Fruit fly (Drosophila melanogaster) whole organism, prepupa: ENCODE measurements around the gene CG33483.
A peak's percentile ranks its signal among the peaks of the same experiment; 100 is the strongest.

Experiments used
- CG11762 ChIP-seq: fragments of 200-800 bp; sonication (Bioruptor generic); optimal IDR thresholded peaks from 3 replicates; lab custom pipeline; 2016; ENCODE audit warnings: missing biosample characterization, missing genetic modification characterization; ENCODE audit not compliant: insufficient read depth
- CG15336 ChIP-seq: fragments of 200-800 bp; sonication (Bioruptor generic); IDR thresholded peaks from 2 replicates; pipeline ENCODE4 v1.3.6; 2022; ENCODE audit warnings: missing biosample characterization, missing genetic modification characterization
- CG1621 ChIP-seq: fragments of 200-800 bp; sonication (Bioruptor generic); optimal IDR thresholded peaks from 3 replicates; lab custom pipeline; 2018; ENCODE audit warnings: missing biosample characterization, mild to moderate bottlenecking, missing genetic modification characterization
- CG16779 ChIP-seq: fragments of 200-800 bp; sonication (Bioruptor generic); optimal IDR thresholded peaks from 3 replicates; lab custom pipeline; 2017; ENCODE audit warnings: missing biosample characterization, mild to moderate bottlenecking, missing genetic modification characterization
- CG3032 ChIP-seq: fragments of 200-800 bp; optimal IDR thresholded peaks from 2 replicates; lab custom pipeline; 2019; ENCODE audit warnings: missing biosample characterization, mild to moderate bottlenecking, missing genetic modification characterization, moderate library complexity
- CG31627 ChIP-seq: fragments of 200-800 bp; sonication (Bioruptor generic); optimal IDR thresholded peaks from 3 replicates; lab custom pipeline; 2016; ENCODE audit warnings: missing biosample characterization, missing genetic modification characterization
- CG34406 ChIP-seq: fragments of 200-800 bp; sonication (Bioruptor generic); optimal IDR thresholded peaks from 3 replicates; lab custom pipeline; 2016; ENCODE audit warnings: missing biosample characterization, missing genetic modification characterization
- CG3919 ChIP-seq: fragments of 200-800 bp; sonication (Bioruptor generic); optimal IDR thresholded peaks from 3 replicates; lab custom pipeline; 2016; ENCODE audit warnings: missing biosample characterization, missing genetic modification characterization
- CG6163 ChIP-seq: fragments of 200-800 bp; sonication (Bioruptor generic); IDR thresholded peaks from 3 replicates; pipeline ENCODE4 v1.3.6; 2022; ENCODE audit warnings: missing biosample characterization, missing genetic modification characterization
- CG6276 ChIP-seq: fragments of 200-800 bp; sonication (Bioruptor generic); optimal IDR thresholded peaks from 2 replicates; lab custom pipeline; 2017; ENCODE audit warnings: missing biosample characterization, mild to moderate bottlenecking, missing genetic modification characterization
- CG6854 ChIP-seq: fragments of 200-800 bp; sonication (Bioruptor generic); optimal IDR thresholded peaks from 2 replicates; lab custom pipeline; 2017; ENCODE audit warnings: missing biosample characterization, mild to moderate bottlenecking, missing genetic modification characterization
- CG8119 ChIP-seq: fragments of 200-800 bp; sonication (Bioruptor generic); IDR thresholded peaks from 3 replicates; pipeline ENCODE4 v1.3.6; 2022; ENCODE audit warnings: missing biosample characterization, missing genetic modification characterization
- CG8319 ChIP-seq: fragments of 200-800 bp; sonication (Bioruptor generic); optimal IDR thresholded peaks from 3 replicates; lab custom pipeline; 2016; ENCODE audit warnings: missing biosample characterization, missing genetic modification characterization
- CG8632 ChIP-seq: fragments of 200-800 bp; sonication (Bioruptor generic); optimal IDR thresholded peaks from 3 replicates; lab custom pipeline; 2016; ENCODE audit warnings: missing biosample characterization, missing genetic modification characterization
- CG9139 ChIP-seq: fragments of 200-800 bp; sonication (Bioruptor generic); optimal IDR thresholded peaks from 3 replicates; lab custom pipeline; 2017; ENCODE audit warnings: missing biosample characterization, mild to moderate bottlenecking, missing genetic modification characterization
- Eip78C ChIP-seq: fragments of 200-800 bp; sonication (Bioruptor generic); peaks from one replicate; lab custom pipeline; 2016; ENCODE audit warnings: missing biosample characterization, missing genetic modification characterization
- Ets21C ChIP-seq: fragments of 200-800 bp; sonication (Bioruptor generic); optimal IDR thresholded peaks from 3 replicates; lab custom pipeline; 2016; ENCODE audit warnings: missing biosample characterization, missing genetic modification characterization
- Ets96B ChIP-seq: fragments of 200-800 bp; optimal IDR thresholded peaks from 2 replicates; lab custom pipeline; 2019; ENCODE audit warnings: missing biosample characterization, mild to moderate bottlenecking, missing genetic modification characterization, moderate library complexity
- Hr38 ChIP-seq: sonication (Bioruptor generic); optimal IDR thresholded peaks from 2 replicates; lab custom pipeline; 2016; ENCODE audit warnings: missing biosample characterization, missing genetic modification characterization
- Lpt ChIP-seq: fragments of 200-800 bp; sonication (Bioruptor generic); optimal IDR thresholded peaks from 3 replicates; lab custom pipeline; 2016; ENCODE audit warnings: missing biosample characterization, missing genetic modification characterization
- Met ChIP-seq: fragments of 200-800 bp; sonication (Bioruptor generic); optimal IDR thresholded peaks from 3 replicates; lab custom pipeline; 2016; ENCODE audit warnings: missing biosample characterization, missing genetic modification characterization
- OdsH ChIP-seq: fragments of 200-800 bp; sonication (Bioruptor generic); optimal IDR thresholded peaks from 3 replicates; lab custom pipeline; 2016; ENCODE audit warnings: missing biosample characterization, missing genetic modification characterization
- Smox ChIP-seq: fragments of 200-800 bp; sonication (Bioruptor generic); optimal IDR thresholded peaks from 3 replicates; lab custom pipeline; 2016; ENCODE audit warnings: missing biosample characterization, missing genetic modification characterization
- Sox102F ChIP-seq: fragments of 200-800 bp; sonication (Bioruptor generic); optimal IDR thresholded peaks from 2 replicates; lab custom pipeline; 2016; ENCODE audit warnings: missing biosample characterization, mild to moderate bottlenecking, missing genetic modification characterization
- Sox14 ChIP-seq: fragments of 200-800 bp; sonication (Bioruptor generic); optimal IDR thresholded peaks from 3 replicates; lab custom pipeline; 2016; ENCODE audit warnings: missing biosample characterization, missing genetic modification characterization
- acj6 ChIP-seq: fragments of 200-800 bp; sonication (Bioruptor generic); optimal IDR thresholded peaks from 3 replicates; lab custom pipeline; 2016; ENCODE audit warnings: missing biosample characterization, missing genetic modification characterization
- dac ChIP-seq: fragments of 200-800 bp; sonication (Bioruptor generic); optimal IDR thresholded peaks from 2 replicates; lab custom pipeline; 2017; ENCODE audit warnings: missing biosample characterization, mild to moderate bottlenecking, missing genetic modification characterization
- esn ChIP-seq: fragments of 200-800 bp; sonication (Bioruptor generic); optimal IDR thresholded peaks from 2 replicates; lab custom pipeline; 2016; ENCODE audit warnings: missing biosample characterization, mild to moderate bottlenecking, missing genetic modification characterization, moderate library complexity
- fd85E ChIP-seq: fragments of 200-800 bp; sonication (Bioruptor generic); optimal IDR thresholded peaks from 3 replicates; lab custom pipeline; 2016; ENCODE audit warnings: missing biosample characterization, missing genetic modification characterization
- fkh ChIP-seq: fragments of 200-800 bp; sonication (Bioruptor generic); optimal IDR thresholded peaks from 3 replicates; lab custom pipeline; 2017; ENCODE audit warnings: missing biosample characterization, mild to moderate bottlenecking, missing genetic modification characterization, moderate library complexity
- lz ChIP-seq: fragments of 200-800 bp; sonication (Bioruptor generic); optimal IDR thresholded peaks from 3 replicates; lab custom pipeline; 2016; ENCODE audit warnings: missing biosample characterization, missing genetic modification characterization
- ss ChIP-seq, 2 experiments: fragments of 200-800 bp; sonication (Bioruptor generic); optimal IDR thresholded peaks; 2 replicates in 1 of 2; 3 replicates in 1 of 2; lab custom pipeline; 2017 to 2018; ENCODE audit warnings: mild to moderate bottlenecking in 2 of 2, missing biosample characterization in 2 of 2, missing genetic modification characterization in 2 of 2, moderate library complexity in 1 of 2
- svp ChIP-seq: fragments of 200-800 bp; sonication (Bioruptor generic); peaks from one replicate; lab custom pipeline; 2016; ENCODE audit warnings: missing biosample characterization, missing genetic modification characterization
- vri ChIP-seq: fragments of 200-800 bp; sonication (Bioruptor generic); optimal IDR thresholded peaks from 3 replicates; lab custom pipeline; 2016; ENCODE audit warnings: missing biosample characterization, mild to moderate bottlenecking, missing genetic modification characterization

The CG33483 gene

dm6 chr3R:30918872-30919271 lies 16.9 kb upstream of the CG33483 start:
- TF ChIP-seq fkh (peak; percentile 89), esn (no peak), Eip78C (GFP tag; lab: Kevin White, UChicago) (no peak), svp (GFP tag; lab: Kevin White, UChicago) (peak; percentile 24), CG31627 (GFP tag; lab: Kevin White, UChicago) (no peak), CG8319 (no peak), CG6163 (GFP tag; lab: Robert Waterston, UW) (no peak), CG9139 (no peak), Hr38 (GFP tag; lab: Kevin White, UChicago) (no peak), CG34406 (no peak), acj6 (no peak), Met (GFP tag; lab: Kevin White, UChicago) (no peak), CG11762 (no peak)

DNA sequence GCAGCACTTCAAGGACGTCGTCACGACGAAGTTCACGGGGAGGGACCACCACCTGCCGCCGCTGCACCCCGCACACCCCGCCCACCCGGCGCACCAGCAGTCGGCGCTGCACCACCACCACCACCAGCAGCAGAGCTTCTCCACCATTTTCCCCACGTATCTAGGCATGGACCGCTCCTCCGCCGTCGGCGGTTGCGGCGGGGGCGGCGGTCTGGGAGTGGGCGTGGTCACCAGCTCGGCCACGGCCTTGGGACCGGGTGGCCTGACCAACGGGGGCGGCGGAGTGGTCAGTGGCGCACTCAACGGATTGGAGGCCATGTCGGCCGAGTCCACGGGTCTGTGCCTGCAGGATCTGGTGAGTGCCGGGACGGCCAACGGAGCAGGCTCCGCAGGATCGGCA lies 14.1 kb upstream of the CG33483 start:
- TF ChIP-seq CG11762 (no peak), Sox102F (GFP tag; lab: Kevin White, UChicago) (no peak), CG9139 (no peak)

- TF ChIP-seq fkh (peak; percentile 77), vri (GFP tag; lab: Kevin White, UChicago) (no peak), fd85E (GFP tag; lab: Kevin White, UChicago) (no peak), CG6163 (GFP tag; lab: Robert Waterston, UW) (0 out of 3 replicates have a peak, but pooled peaks have one; percentile 30), CG6854 (no peak), CG31627 (GFP tag; lab: Kevin White, UChicago) (no peak)
- TF ChIP-seq, all 60 proteins: peak for 2
These were observed 13.3 kb upstream of the CG33483 start for dm6 chr3R:30915235-30915634.

- TF ChIP-seq Met (GFP tag; lab: Kevin White, UChicago) = no peak
- TF ChIP-seq CG6276 (GFP tag; lab: Kevin White, UChicago) = no peak
- TF ChIP-seq esn = no peak
- TF ChIP-seq CG6854 = no peak
- TF ChIP-seq CG6163 (GFP tag; lab: Robert Waterston, UW) = 0 out of 3 replicates have a peak, but pooled peaks have one; percentile 13
- no peak for TF ChIP-seq CG15336 (GFP tag; lab: Robert Waterston, UW)
These were observed 11.7 kb upstream of the CG33483 start for dm6 chr3R:30913704-30914103.

dm6 chr3R:30912402-30912801 lies 10.4 kb upstream of the CG33483 start, which contains the start of gene Ptx1:
Gene Ptx1 (plus strand): TSS chr3R:30912754.
- TF ChIP-seq fkh (peak; percentile 95), CG6854 (no peak), Lpt (GFP tag; lab: Kevin White, UChicago) (no peak), Sox14 (GFP tag; lab: Kevin White, UChicago) (peak; percentile 31), CG16779 (tag; lab: Kevin White, UChicago) (no peak), CG8632 (GFP tag; lab: Kevin White, UChicago) (no peak), CG3919 (peak; percentile 21), CG6163 (GFP tag; lab: Robert Waterston, UW) (peak; percentile 57), CG11762 (no peak), CG1621 (tag; lab: Kevin White, UChicago) (peak; percentile 58), svp (GFP tag; lab: Kevin White, UChicago) (peak; percentile 57), CG3032 (tag; lab: Kevin White, UChicago) (no peak), esn (no peak)

dm6 chr3R:30909840-30910239 lies 7.9 kb upstream of the CG33483 start:
- TF ChIP-seq Ets21C (GFP tag; lab: Kevin White, UChicago) (no peak), Smox (no peak), ss (GFP tag; optimal IDR thresholded peaks at IDR 0.05; lab: Kevin White, UChicago) (no peak), lz (GFP tag; lab: Kevin White, UChicago) (no peak), Eip78C (GFP tag; lab: Kevin White, UChicago) (no peak), Ets96B (tag; lab: Kevin White, UChicago) (no peak), Sox102F (GFP tag; lab: Kevin White, UChicago) (no peak), CG8119 (GFP tag; lab: Robert Waterston, UW) (no peak), OdsH (GFP tag; lab: Kevin White, UChicago) (no peak), dac (no peak), CG3919 (no peak), CG6854 (no peak)
